Worm (Caenorhabditis elegans) whole organism, late embryonic: ENCODE results near the gene ZK666.11.

Source experiments
- C38D4.7 ChIP-seq: fragments of 200-800 bp; sonication (Bioruptor generic); optimal IDR thresholded peaks from 2 replicates; lab custom pipeline; 2018; ENCODE audit warnings: mild to moderate bottlenecking, missing genetic modification characterization, moderate library complexity, missing compliant biosample characterization
- F13H6.1 ChIP-seq: sonication (generic microtip); optimal IDR thresholded peaks from 2 replicates; lab custom pipeline; 2016; ENCODE audit warnings: missing genetic modification characterization, missing compliant biosample characterization
- K02D7.2 ChIP-seq: sonication (generic microtip); optimal IDR thresholded peaks from 2 replicates; lab custom pipeline; 2017; ENCODE audit warnings: mild to moderate bottlenecking, missing genetic modification characterization, missing compliant biosample characterization
- ceh-18 ChIP-seq: sonication (generic microtip); optimal IDR thresholded peaks from 2 replicates; lab custom pipeline; 2016; ENCODE audit warnings: missing genetic modification characterization, missing compliant biosample characterization
- ceh-19 ChIP-seq: fragments of 200-800 bp; sonication (Bioruptor generic); optimal IDR thresholded peaks from 2 replicates; lab custom pipeline; 2018; ENCODE audit warnings: mild to moderate bottlenecking, missing genetic modification characterization, missing compliant biosample characterization
- ceh-22 ChIP-seq: sonication (generic microtip); optimal IDR thresholded peaks from 2 replicates; lab custom pipeline; 2017; ENCODE audit warnings: missing biosample characterization, missing genetic modification characterization
- ceh-31 ChIP-seq: sonication (generic microtip); optimal IDR thresholded peaks from 2 replicates; lab custom pipeline; 2016; ENCODE audit warnings: missing genetic modification characterization, missing compliant biosample characterization
- ceh-34 ChIP-seq: sonication (generic microtip); optimal IDR thresholded peaks from 2 replicates; lab custom pipeline; 2016; ENCODE audit warnings: mild to moderate bottlenecking, missing genetic modification characterization, missing compliant biosample characterization
- ceh-45 ChIP-seq: fragments of 200-800 bp; sonication (Bioruptor generic); IDR thresholded peaks from 2 replicates; pipeline ENCODE4 v1.3.6; 2022; ENCODE audit warnings: missing genetic modification reagents, missing genetic modification characterization, missing compliant biosample characterization
- ceh-48 ChIP-seq: sonication (generic microtip); optimal IDR thresholded peaks from 2 replicates; lab custom pipeline; 2016; ENCODE audit warnings: missing genetic modification characterization, inconsistent platforms, missing compliant biosample characterization
- che-1 ChIP-seq: sonication (generic microtip); optimal IDR thresholded peaks from 2 replicates; lab custom pipeline; 2016; ENCODE audit warnings: mild to moderate bottlenecking, missing genetic modification characterization, missing compliant biosample characterization
- dve-1 ChIP-seq: sonication (generic microtip); optimal IDR thresholded peaks from 2 replicates; lab custom pipeline; 2017; ENCODE audit warnings: antibody characterized with exemption, mild to moderate bottlenecking, missing genetic modification characterization, missing compliant biosample characterization
- elt-2 ChIP-seq: sonication (generic microtip); optimal IDR thresholded peaks from 2 replicates; lab custom pipeline; 2016; ENCODE audit warnings: missing genetic modification reagents, missing genetic modification characterization, missing compliant biosample characterization
- elt-4 ChIP-seq: sonication (generic microtip); optimal IDR thresholded peaks from 2 replicates; lab custom pipeline; 2016; ENCODE audit warnings: missing genetic modification characterization, missing compliant biosample characterization
- fax-1 ChIP-seq: sonication (generic microtip); optimal IDR thresholded peaks from 2 replicates; lab custom pipeline; 2016; ENCODE audit warnings: missing genotype, missing genetic modification characterization, missing compliant biosample characterization
- gmeb-2 ChIP-seq: sonication (generic microtip); optimal IDR thresholded peaks from 2 replicates; lab custom pipeline; 2016; ENCODE audit warnings: missing genetic modification characterization, inconsistent platforms, missing compliant biosample characterization
- hlh-6 ChIP-seq: sonication (generic microtip); optimal IDR thresholded peaks from 2 replicates; lab custom pipeline; 2016; ENCODE audit warnings: missing genotype, missing genetic modification characterization, missing compliant biosample characterization
- lim-6 ChIP-seq: sonication (generic microtip); optimal IDR thresholded peaks from 2 replicates; lab custom pipeline; 2016; ENCODE audit warnings: missing genetic modification characterization, missing compliant biosample characterization
- lin-11 ChIP-seq: fragments of 200-800 bp; sonication (Bioruptor generic); optimal IDR thresholded peaks from 2 replicates; lab custom pipeline; 2018; ENCODE audit warnings: mild to moderate bottlenecking, missing genetic modification characterization, missing compliant biosample characterization
- madf-2 ChIP-seq: sonication (generic microtip); optimal IDR thresholded peaks from 2 replicates; lab custom pipeline; 2017; ENCODE audit warnings: missing genetic modification characterization, missing compliant biosample characterization
- npax-4 ChIP-seq: sonication (generic microtip); optimal IDR thresholded peaks from 2 replicates; lab custom pipeline; 2016; ENCODE audit warnings: missing genetic modification characterization, missing compliant biosample characterization
- odd-2 ChIP-seq: sonication (generic microtip); optimal IDR thresholded peaks from 2 replicates; lab custom pipeline; 2017; ENCODE audit warnings: antibody characterized with exemption, mild to moderate bottlenecking, missing genetic modification characterization, missing compliant biosample characterization
- pax-1 ChIP-seq: fragments of 150-350 bp; optimal IDR thresholded peaks from 2 replicates; lab custom pipeline; 2014; ENCODE audit warnings: missing biosample characterization, missing genetic modification characterization
- pha-2 ChIP-seq: sonication (generic microtip); optimal IDR thresholded peaks from 2 replicates; lab custom pipeline; 2017; ENCODE audit warnings: mild to moderate bottlenecking, missing genetic modification characterization, missing compliant biosample characterization
- pha-4 ChIP-seq: fragments of 150-350 bp; optimal IDR thresholded peaks from 2 replicates; lab custom pipeline; 2018; ENCODE audit warnings: missing biosample characterization, missing genetic modification reagents, missing genetic modification characterization
- pqm-1 ChIP-seq: sonication (generic microtip); optimal IDR thresholded peaks from 2 replicates; lab custom pipeline; 2016; ENCODE audit warnings: missing genetic modification characterization, missing compliant biosample characterization
- ref-2 ChIP-seq: sonication (generic microtip); optimal IDR thresholded peaks from 2 replicates; lab custom pipeline; 2016; ENCODE audit warnings: missing genetic modification characterization, missing compliant biosample characterization
- rnt-1 ChIP-seq: sonication (generic microtip); optimal IDR thresholded peaks from 2 replicates; lab custom pipeline; 2016; ENCODE audit warnings: missing genetic modification characterization, missing compliant biosample characterization
- sdc-2 ChIP-seq: sonication (generic microtip); optimal IDR thresholded peaks from 2 replicates; lab custom pipeline; 2016; ENCODE audit warnings: missing genotype, missing genetic modification characterization, missing compliant biosample characterization
- sox-2 ChIP-seq: fragments of 200-800 bp; sonication (Bioruptor generic); IDR thresholded peaks from 2 replicates; pipeline ENCODE4 v1.3.6; 2022; ENCODE audit warnings: missing genetic modification reagents, missing genetic modification characterization, missing compliant biosample characterization
- sox-4 ChIP-seq: sonication (generic microtip); optimal IDR thresholded peaks from 2 replicates; lab custom pipeline; 2017; ENCODE audit warnings: mild to moderate bottlenecking, missing genetic modification characterization, inconsistent platforms, missing compliant biosample characterization
- unc-3 ChIP-seq, 2 experiments: fragments of 200-800 bp in 1 of 2; sonication (Bioruptor generic) in 1 of 2; sonication (generic microtip) in 1 of 2; conservative IDR thresholded peaks in 1 of 2; optimal IDR thresholded peaks in 1 of 2; 2 replicates each; pipeline versions ENCODE4 v1.3.6 to Lab custom; 2016 to 2022; ENCODE audit warnings: missing compliant biosample characterization in 2 of 2, missing genetic modification characterization in 2 of 2, missing genetic modification reagents in 1 of 2
- unc-42 ChIP-seq: sonication (generic microtip); optimal IDR thresholded peaks from 2 replicates; lab custom pipeline; 2016; ENCODE audit warnings: missing genotype, missing genetic modification characterization, missing compliant biosample characterization
- ztf-16 ChIP-seq: sonication (generic microtip); optimal IDR thresholded peaks from 2 replicates; lab custom pipeline; 2017; ENCODE audit warnings: missing genetic modification characterization, missing compliant biosample characterization

Gene ZK666.11

DNA sequence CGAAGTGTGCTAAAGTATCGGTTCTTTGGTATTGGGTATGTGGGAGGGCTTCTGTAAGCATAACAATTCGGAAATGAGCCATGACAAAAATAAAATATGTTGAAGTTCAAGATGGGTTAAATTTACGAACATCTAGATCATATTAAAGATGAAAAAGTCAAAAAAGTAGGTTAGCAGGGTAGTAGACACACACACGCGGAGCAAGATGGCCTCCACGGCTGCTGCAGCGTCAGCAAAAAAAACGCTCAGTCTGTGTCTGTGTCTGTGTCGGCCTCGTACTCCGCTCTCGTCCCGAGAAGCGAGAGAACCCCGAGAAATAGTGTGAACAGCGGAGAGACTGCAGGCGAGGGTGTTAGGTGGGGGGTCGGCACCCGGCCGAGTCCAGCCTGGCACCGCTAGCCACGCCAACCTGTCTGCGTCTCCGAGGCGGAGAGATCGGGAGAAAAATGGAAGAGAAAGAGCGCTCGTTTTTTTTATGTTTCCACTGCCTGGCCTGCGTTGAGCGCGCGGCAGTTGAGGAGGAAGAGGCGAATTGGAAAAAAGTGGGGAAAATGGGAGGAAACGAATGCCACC lies 20.3 kb downstream of the ZK666.11 start, which contains the start of gene myrf-1 (continued):
- TF ChIP-seq rnt-1, result peak; percentile 35
- TF ChIP-seq pqm-1 (tag; lab: Kevin White, UChicago), result peak; percentile 80
- TF ChIP-seq ref-2 (tag; lab: Kevin White, UChicago), result peak; percentile 87
- peak; percentile 86 for TF ChIP-seq ceh-34 (tag; lab: Kevin White, UChicago)
- TF ChIP-seq K02D7.2 (tag; lab: Kevin White, UChicago), result no peak
- TF ChIP-seq ztf-16 (tag; lab: Kevin White, UChicago), result no peak
- TF ChIP-seq che-1 (tag; lab: Kevin White, UChicago), result peak; percentile 27
- no peak for TF ChIP-seq elt-4 (tag; lab: Kevin White, UChicago)
- no peak for TF ChIP-seq pha-4
- TF ChIP-seq elt-2 (tag; lab: Kevin White, UChicago), result peak; percentile 17
- TF ChIP-seq hlh-6 (tag; lab: Kevin White, UChicago), result no peak
- TF ChIP-seq pax-1 (tag; lab: Kevin White, UChicago), result no peak
- TF ChIP-seq lin-11, result peak; percentile 28
- TF ChIP-seq odd-2 (tag; lab: Kevin White, UChicago), result no peak
- TF ChIP-seq ceh-18 (tag; lab: Kevin White, UChicago), result peak; percentile 89
- no peak for TF ChIP-seq ceh-48 (tag; lab: Kevin White, UChicago)
- TF ChIP-seq sdc-2 (tag; lab: Kevin White, UChicago), result peak; percentile 59

DNA sequence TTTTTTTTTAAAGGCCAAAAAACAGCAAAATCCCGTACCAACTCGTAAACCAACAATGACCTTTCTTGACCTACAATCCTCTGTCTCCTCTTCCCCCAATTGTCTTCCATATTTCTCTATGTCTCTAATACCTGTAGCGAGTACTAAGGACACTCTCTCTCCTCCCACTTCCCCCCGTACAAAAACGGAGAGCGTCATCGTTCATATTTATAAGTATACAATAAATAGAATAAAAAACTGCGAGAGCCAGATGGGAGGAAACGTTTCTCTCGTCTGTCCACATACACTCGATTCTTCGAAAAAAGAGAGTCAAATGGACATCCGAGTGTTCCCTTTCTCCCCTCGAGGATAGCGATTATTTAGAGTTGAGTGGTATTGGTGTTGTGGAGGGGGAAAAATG lies 22.4 kb downstream of the ZK666.11 start:
- TF ChIP-seq ceh-45 (GFP tag; lab: Robert Waterston, UW) (no peak), npax-4 (tag; lab: Kevin White, UChicago) (no peak), ztf-16 (tag; lab: Kevin White, UChicago) (no peak), pqm-1 (tag; lab: Kevin White, UChicago) (no peak), gmeb-2 (no peak), lin-11 (no peak), F13H6.1 (tag; lab: Kevin White, UChicago) (no peak)

DNA sequence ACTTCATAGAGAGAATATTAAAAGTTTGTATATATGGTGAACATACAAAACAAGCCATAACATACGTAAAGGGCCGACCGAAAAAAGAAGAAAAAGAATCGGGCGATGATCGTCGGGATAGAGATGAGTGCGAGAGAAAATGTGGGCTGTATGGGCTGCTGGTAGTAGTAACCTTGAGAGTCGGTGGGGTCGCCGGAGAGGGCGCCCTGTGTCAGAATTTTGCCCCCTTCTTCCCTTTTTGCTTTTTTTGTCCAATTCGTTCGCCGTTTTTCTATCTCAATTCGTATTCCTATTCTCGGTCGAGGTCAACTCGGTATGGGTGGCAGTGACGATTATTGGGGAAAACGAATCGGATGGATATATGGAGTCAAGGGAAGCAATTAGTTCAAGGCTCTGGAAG lies 23.6 kb downstream of the ZK666.11 start:
- TF ChIP-seq unc-42 (tag; lab: Kevin White, UChicago) (no peak), ztf-16 (tag; lab: Kevin White, UChicago) (no peak), dve-1 (tag; lab: Kevin White, UChicago) (no peak), elt-4 (tag; lab: Kevin White, UChicago) (no peak), ceh-48 (tag; lab: Kevin White, UChicago) (no peak), ceh-19 (GFP tag; lab: Kevin White, UChicago) (no peak), pax-1 (tag; lab: Kevin White, UChicago) (no peak), odd-2 (tag; lab: Kevin White, UChicago) (no peak)

DNA sequence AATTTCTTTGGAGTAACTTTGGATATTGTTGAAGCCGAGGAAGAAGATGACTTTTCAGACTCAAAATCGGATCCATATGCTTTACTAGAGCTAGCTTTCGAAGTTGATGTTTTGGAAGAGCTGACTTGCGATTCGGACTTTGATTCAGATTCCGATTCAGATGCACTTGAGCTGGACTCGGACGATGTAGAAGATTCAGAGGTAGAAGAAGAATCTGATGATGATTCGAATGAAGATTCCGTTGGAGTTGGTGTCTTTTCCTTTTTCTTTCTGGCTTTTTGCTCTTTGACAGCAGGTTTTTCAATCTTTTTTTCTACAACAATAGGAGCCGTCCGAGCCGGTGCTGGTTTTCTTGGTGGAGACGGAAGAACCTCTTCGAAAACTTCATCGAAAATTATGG lies 25.6 kb downstream of the ZK666.11 start:
- TF ChIP-seq che-1 (tag; lab: Kevin White, UChicago) (no peak), lim-6 (no peak), unc-42 (tag; lab: Kevin White, UChicago) (no peak), madf-2 (tag; lab: Kevin White, UChicago) (no peak), C38D4.7 (GFP tag; lab: Kevin White, UChicago) (no peak), ceh-22 (no peak), pha-2 (tag; lab: Kevin White, UChicago) (no peak), pax-1 (tag; lab: Kevin White, UChicago) (no peak), ceh-31 (tag; lab: Kevin White, UChicago) (no peak)

DNA sequence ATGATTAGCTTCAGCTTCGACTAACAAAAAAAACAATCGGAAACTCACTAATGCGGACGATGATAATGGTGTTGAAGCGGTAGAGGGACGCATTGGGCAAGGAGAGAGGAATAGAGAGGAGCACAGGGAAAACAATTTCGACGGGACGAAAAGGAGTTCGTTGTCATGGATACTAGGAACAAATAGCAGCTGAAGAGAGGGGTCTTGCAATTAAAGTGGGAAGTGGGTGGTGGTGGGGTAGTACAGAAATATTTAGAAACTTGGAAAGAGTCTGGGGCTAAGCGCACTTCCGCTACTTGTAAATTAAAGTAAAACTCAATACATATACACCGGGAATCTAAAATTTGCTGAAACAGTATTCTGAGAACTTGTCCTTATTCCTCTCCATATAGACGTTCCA lies 27.4 kb downstream of the ZK666.11 start, which contains the start of gene F59B10.2:
TSS of gene F59B10.2 (minus strand) at position 101 of the 400 bp plus-strand sequence.
- TF ChIP-seq unc-3 (GFP tag; conservative IDR thresholded peaks at IDR 0.05; lab: Robert Waterston, UW), result no peak
- no peak for TF ChIP-seq unc-3 (tag; optimal IDR thresholded peaks at IDR 0.05; lab: Kevin White, UChicago)
- TF ChIP-seq pax-1 (tag; lab: Kevin White, UChicago), result no peak
- no peak for TF ChIP-seq sox-2
- no peak for TF ChIP-seq fax-1 (tag; lab: Kevin White, UChicago)
- no peak for TF ChIP-seq sox-4 (tag; lab: Kevin White, UChicago)
